Fruit fly (Drosophila melanogaster): ENCODE data around the gene bel.
A peak's percentile ranks its signal among the peaks of the same experiment; 100 is the strongest.

Gene bel

DNA sequence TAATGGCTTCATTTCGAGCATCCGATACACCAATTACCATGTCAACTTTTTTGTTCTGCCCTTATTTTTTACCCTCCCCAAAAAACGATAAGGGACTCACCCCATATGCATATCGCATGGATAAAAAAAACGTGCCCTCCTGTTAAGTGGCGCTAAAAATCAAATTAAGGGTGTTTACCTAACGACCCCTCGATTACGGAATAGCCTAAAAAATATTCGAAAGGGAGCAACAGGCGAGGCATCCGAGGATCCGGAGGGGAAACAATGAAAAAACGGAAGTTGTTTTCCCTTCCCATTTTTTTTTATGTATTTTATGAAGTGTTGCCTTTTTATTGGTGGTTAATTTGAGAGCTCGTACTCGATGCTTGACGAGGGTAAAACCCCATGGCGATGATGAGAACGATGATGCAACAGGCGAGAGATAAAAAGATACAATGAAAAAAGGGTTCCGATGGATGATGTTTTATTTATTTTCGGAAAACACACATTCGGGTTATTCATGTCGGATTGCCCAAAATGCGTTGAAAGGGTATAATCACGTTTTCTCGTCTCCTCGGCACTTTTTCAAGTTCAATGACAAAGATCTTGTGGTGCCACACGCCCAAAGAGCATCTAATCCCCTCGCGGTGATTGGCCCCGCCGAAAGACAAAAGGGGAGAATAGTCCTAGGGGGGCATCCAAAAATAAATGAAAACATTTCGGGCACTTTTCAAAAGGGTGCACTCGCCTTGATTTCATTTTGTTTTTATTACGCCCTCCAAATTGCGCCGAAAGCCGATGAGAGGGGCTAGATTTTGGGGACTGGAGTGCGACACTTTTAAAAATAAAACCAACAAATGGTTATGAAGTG lies 24.0 kb upstream of the bel start, which contains the start of gene CG44227:
TSS of gene CG44227 (minus strand) at position 849 of the 850 bp plus-strand sequence.
- TF ChIP-seq Vsx2 (GFP tag; optimal IDR thresholded peaks at IDR 0.05; ENCODE audit: partially characterized antibody): no peak
- TF ChIP-seq Mio (GFP tag; optimal IDR thresholded peaks at IDR 0.05): no peak
- no peak for TF ChIP-seq Rel (GFP tag; optimal IDR thresholded peaks at IDR 0.05)
- TF ChIP-seq Rel (tag; optimal IDR thresholded peaks at IDR 0.05): no peak
- no peak for TF ChIP-seq Hr83 (GFP tag; optimal IDR thresholded peaks at IDR 0.05; ENCODE audit: poor library complexity, severe bottlenecking)
- no peak for TF ChIP-seq usp (GFP tag; optimal IDR thresholded peaks at IDR 0.05)
- TF ChIP-seq ey (GFP tag; optimal IDR thresholded peaks at IDR 0.05): no peak

- no peak for TF ChIP-seq psq (GFP tag; optimal IDR thresholded peaks at IDR 0.05)
- TF ChIP-seq brk (GFP tag; optimal IDR thresholded peaks at IDR 0.05): no peak
- no peak for TF ChIP-seq pan (optimal IDR thresholded peaks at IDR 0.05)
- no peak for TF ChIP-seq HLH106 (tag; optimal IDR thresholded peaks at IDR 0.05)
- TF ChIP-seq Abd-B (GFP tag; optimal IDR thresholded peaks at IDR 0.05): no peak
- TF ChIP-seq lola (GFP tag; optimal IDR thresholded peaks at IDR 0.05): no peak
- no peak for TF ChIP-seq OdsH (GFP tag; optimal IDR thresholded peaks at IDR 0.05)
- TF ChIP-seq Jra (GFP tag; optimal IDR thresholded peaks at IDR 0.05): no peak
- no peak for TF ChIP-seq foxo (GFP tag; optimal IDR thresholded peaks at IDR 0.05)
- TF ChIP-seq dmrt93B (GFP tag; optimal IDR thresholded peaks at IDR 0.05): no peak
- no peak for TF ChIP-seq usp (GFP tag; optimal IDR thresholded peaks at IDR 0.05)
- no peak for TF ChIP-seq jim (GFP tag; optimal IDR thresholded peaks at IDR 0.05)
- TF ChIP-seq ey (GFP tag; optimal IDR thresholded peaks at IDR 0.05): no peak
- no peak for TF ChIP-seq CG32264 (GFP tag; optimal IDR thresholded peaks at IDR 0.05)
- TF ChIP-seq rgr (GFP tag; optimal IDR thresholded peaks at IDR 0.05): no peak
- TF ChIP-seq sv (GFP tag; optimal IDR thresholded peaks at IDR 0.05): no peak
- no peak for TF ChIP-seq Mio (GFP tag; optimal IDR thresholded peaks at IDR 0.05)
- no peak for TF ChIP-seq dsf (GFP tag; optimal IDR thresholded peaks at IDR 0.05; ENCODE audit: borderline replicate concordance)
- TF ChIP-seq Vsx2 (GFP tag; optimal IDR thresholded peaks at IDR 0.05; ENCODE audit: partially characterized antibody): no peak
- no peak for TF ChIP-seq Hr83 (GFP tag; optimal IDR thresholded peaks at IDR 0.05; ENCODE audit: poor library complexity, severe bottlenecking)
Measured at dm6 chr3R:8683280-8683679, 22.7 kb upstream of the bel start.

DNA sequence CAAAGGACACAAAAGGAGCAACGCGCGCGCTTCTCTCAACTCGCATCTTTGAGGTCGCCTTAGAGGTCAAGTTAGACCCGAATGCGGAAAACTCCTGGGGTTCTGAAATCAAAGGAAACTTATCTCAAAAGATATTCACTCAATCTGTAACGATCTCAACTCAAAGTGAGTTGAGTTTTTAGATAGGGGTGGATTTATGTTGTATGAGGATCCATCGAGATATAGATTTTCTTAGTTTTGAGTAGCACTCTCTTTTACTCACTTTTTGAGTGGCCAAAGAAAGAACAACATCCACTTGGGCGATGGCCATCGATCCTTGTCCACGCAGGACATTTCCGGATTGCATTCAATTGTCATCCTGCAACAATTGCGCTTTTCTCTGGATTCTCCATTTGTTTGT lies 20.1 kb upstream of the bel start:
- TF ChIP-seq rgr (GFP tag; optimal IDR thresholded peaks at IDR 0.05) (no peak), CG32264 (GFP tag; optimal IDR thresholded peaks at IDR 0.05) (no peak), fru (GFP tag; optimal IDR thresholded peaks at IDR 0.05) (no peak), CrebA (GFP tag; optimal IDR thresholded peaks at IDR 0.05; ENCODE audit: borderline replicate concordance) (no peak), Abd-B (GFP tag; optimal IDR thresholded peaks at IDR 0.05) (no peak)

- TF ChIP-seq sage (GFP tag; optimal IDR thresholded peaks at IDR 0.05) (no peak), usp (GFP tag; optimal IDR thresholded peaks at IDR 0.05) (no peak), CG32264 (GFP tag; optimal IDR thresholded peaks at IDR 0.05) (no peak), pan (optimal IDR thresholded peaks at IDR 0.05) (no peak)
Measured at dm6 chr3R:8679934-8680333, 19.4 kb upstream of the bel start, which contains the start of gene CG33325. Gene CG33325 (minus strand): TSS chr3R:8680034.

DNA sequence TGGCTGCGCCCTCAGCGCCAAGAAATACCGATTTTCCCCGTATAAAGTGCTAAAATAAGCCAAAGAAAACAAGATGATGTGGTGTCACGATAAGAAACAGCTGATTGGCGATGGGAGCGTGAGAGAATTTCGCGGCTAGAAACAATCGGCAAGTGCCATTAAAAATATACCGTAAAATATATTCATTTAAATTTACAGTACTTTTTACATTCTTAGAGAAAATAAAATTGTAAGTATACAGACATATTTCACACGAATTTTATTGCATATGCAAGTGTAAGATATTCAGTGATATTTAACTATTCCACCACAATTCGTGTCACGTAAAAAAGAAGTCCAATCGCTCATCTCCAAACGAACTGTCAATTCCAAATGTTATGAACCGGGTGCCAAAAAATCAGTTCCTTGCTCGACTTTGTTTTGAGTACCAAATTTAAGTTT lies 16.0 kb upstream of the bel start, which contains the start of the genes Unc50, CG11755 and CG8043:
TSS of gene Unc50 (minus strand) at position 54 of the 441 bp plus-strand sequence.
TSS of gene CG11755 (plus strand) at position 356 of the 441 bp plus-strand sequence.
TSS of gene CG8043 (plus strand) at position 356 of the 441 bp plus-strand sequence.
- TF ChIP-seq GATAd (GFP tag; optimal IDR thresholded peaks at IDR 0.05): no peak
- peak; percentile 76 for TF ChIP-seq br (GFP tag; optimal IDR thresholded peaks at IDR 0.05)
- TF ChIP-seq Myc (optimal IDR thresholded peaks at IDR 0.05): peak; percentile 24
- peak; percentile 85 for TF ChIP-seq HLH106 (tag; optimal IDR thresholded peaks at IDR 0.05)
- peak; percentile 79 for TF ChIP-seq dsf (GFP tag; optimal IDR thresholded peaks at IDR 0.05; ENCODE audit: borderline replicate concordance)
- peak; percentile 80 for TF ChIP-seq CG9705 (GFP tag; optimal IDR thresholded peaks at IDR 0.05)
- no peak for TF ChIP-seq Rel (GFP tag; optimal IDR thresholded peaks at IDR 0.05)
- peak; percentile 48 for TF ChIP-seq Rel (tag; optimal IDR thresholded peaks at IDR 0.05)
- no peak for TF ChIP-seq Dfd (GFP tag; optimal IDR thresholded peaks at IDR 0.05)
- peak; percentile 82 for TF ChIP-seq rgr (GFP tag; optimal IDR thresholded peaks at IDR 0.05)
- TF ChIP-seq dl (GFP tag; optimal IDR thresholded peaks at IDR 0.05; ENCODE audit: insufficient read depth in 1 of 2, partially characterized antibody in 2 of 2): no peak
- TF ChIP-seq Jra (GFP tag; optimal IDR thresholded peaks at IDR 0.05): no peak
- TF ChIP-seq psq (GFP tag; optimal IDR thresholded peaks at IDR 0.05): peak; percentile 70
- no peak for TF ChIP-seq usp (GFP tag; optimal IDR thresholded peaks at IDR 0.05)
- TF ChIP-seq Sp1 (GFP tag; optimal IDR thresholded peaks at IDR 0.05): peak; percentile 74
- no peak for TF ChIP-seq brk (GFP tag; optimal IDR thresholded peaks at IDR 0.05)
- TF ChIP-seq N (GFP tag; optimal IDR thresholded peaks at IDR 0.05): no peak
- TF ChIP-seq Vsx2 (GFP tag; optimal IDR thresholded peaks at IDR 0.05; ENCODE audit: partially characterized antibody): no peak
- TF ChIP-seq sv (GFP tag; optimal IDR thresholded peaks at IDR 0.05): peak; percentile 72
- TF ChIP-seq h (GFP tag; optimal IDR thresholded peaks at IDR 0.05): peak; percentile 86
- TF ChIP-seq foxo (GFP tag; optimal IDR thresholded peaks at IDR 0.05): peak in 1 of 2 experiments; percentile 83
- no peak for TF ChIP-seq jim (GFP tag; optimal IDR thresholded peaks at IDR 0.05)
- no peak for TF ChIP-seq Mio (GFP tag; optimal IDR thresholded peaks at IDR 0.05)
- no peak for TF ChIP-seq tai (GFP tag; optimal IDR thresholded peaks at IDR 0.05)
- TF ChIP-seq lola (GFP tag; optimal IDR thresholded peaks at IDR 0.05): no peak
- TF ChIP-seq Hr83 (GFP tag; optimal IDR thresholded peaks at IDR 0.05; ENCODE audit: poor library complexity, severe bottlenecking): peak; percentile 47
- no peak for TF ChIP-seq pan (optimal IDR thresholded peaks at IDR 0.05)
- TF ChIP-seq Hr78 (GFP tag; optimal IDR thresholded peaks at IDR 0.05): no peak
- TF ChIP-seq CrebA (GFP tag; optimal IDR thresholded peaks at IDR 0.05; ENCODE audit: borderline replicate concordance): no peak
- no peak for TF ChIP-seq Abd-B (GFP tag; optimal IDR thresholded peaks at IDR 0.05)
- TF ChIP-seq Hnf4 (GFP tag; optimal IDR thresholded peaks at IDR 0.05): no peak

Measured in whole organism, wandering third instar larva.